Worm (Caenorhabditis elegans): ENCODE measurements around the gene R03G8.6.

R03G8.6 gene

ce11 chrX:13143236-13143635 is 42.9 kb upstream of the R03G8.6 start:
- TF ChIP-seq unc-62 (GFP tag; optimal IDR thresholded peaks at IDR 0.05) (no peak), nhr-129 (tag; optimal IDR thresholded peaks at IDR 0.05) (peak; percentile 13)

DNA sequence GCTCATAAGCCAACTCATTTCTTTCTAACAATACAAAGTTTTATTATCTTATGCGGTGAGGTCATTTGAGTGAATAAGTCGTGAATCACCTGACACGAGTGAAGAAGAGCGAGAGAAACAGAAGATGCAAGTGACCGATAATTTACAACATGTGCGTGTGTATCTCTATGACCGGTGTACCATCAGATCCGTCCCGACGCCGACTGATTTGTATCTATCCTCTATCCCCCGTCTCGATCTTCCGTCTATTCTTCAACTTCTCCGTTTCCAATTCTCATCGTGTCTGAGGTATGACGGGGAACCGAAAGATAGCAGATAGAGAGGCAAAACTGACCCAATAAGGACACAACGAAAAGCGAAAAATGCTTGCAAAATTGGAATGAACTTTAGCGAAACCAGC is 41.1 kb upstream of the R03G8.6 start, which contains the start of gene F09A5.3:
F09A5.3 (plus strand) TSS at position 162 of the 400 bp plus-strand sequence.
- TF ChIP-seq sma-3 (GFP tag; optimal IDR thresholded peaks at IDR 0.05) (peak; percentile 35), ztf-4 (tag; optimal IDR thresholded peaks at IDR 0.05) (peak; percentile 20), unc-39 (tag; optimal IDR thresholded peaks at IDR 0.05) (no peak), ztf-11 (tag; optimal IDR thresholded peaks at IDR 0.05) (no peak), elt-3 (tag; optimal IDR thresholded peaks at IDR 0.05) (no peak), gmeb-1 (tag; optimal IDR thresholded peaks at IDR 0.05) (peak; percentile 31), egl-27 (tag; optimal IDR thresholded peaks at IDR 0.05) (peak; percentile 43), nhr-21 (tag; optimal IDR thresholded peaks at IDR 0.05) (peak; percentile 84), fos-1 (tag; optimal IDR thresholded peaks at IDR 0.05) (peak; percentile 61), sem-4 (tag; optimal IDR thresholded peaks at IDR 0.05) (peak; percentile 62), nhr-129 (tag; optimal IDR thresholded peaks at IDR 0.05) (peak; percentile 70), nhr-25 (tag; optimal IDR thresholded peaks at IDR 0.05) (peak; percentile 84), ceh-16 (tag; optimal IDR thresholded peaks at IDR 0.05) (peak; percentile 89), nhr-6 (tag; optimal IDR thresholded peaks at IDR 0.05) (peak; percentile 39), mbf-1 (tag; optimal IDR thresholded peaks at IDR 0.05) (no peak), C34F6.9 (tag; optimal IDR thresholded peaks at IDR 0.05) (peak; percentile 41), blmp-1 (tag; optimal IDR thresholded peaks at IDR 0.05; ENCODE audit: insufficient read depth) (peak; percentile 58), sma-9 (GFP tag; optimal IDR thresholded peaks at IDR 0.05) (peak; percentile 73), sma-9 (tag; optimal IDR thresholded peaks at IDR 0.05) (no peak), F13H6.1 (tag; optimal IDR thresholded peaks at IDR 0.05) (no peak), elt-1 (tag; optimal IDR thresholded peaks at IDR 0.05) (peak; percentile 92)

DNA sequence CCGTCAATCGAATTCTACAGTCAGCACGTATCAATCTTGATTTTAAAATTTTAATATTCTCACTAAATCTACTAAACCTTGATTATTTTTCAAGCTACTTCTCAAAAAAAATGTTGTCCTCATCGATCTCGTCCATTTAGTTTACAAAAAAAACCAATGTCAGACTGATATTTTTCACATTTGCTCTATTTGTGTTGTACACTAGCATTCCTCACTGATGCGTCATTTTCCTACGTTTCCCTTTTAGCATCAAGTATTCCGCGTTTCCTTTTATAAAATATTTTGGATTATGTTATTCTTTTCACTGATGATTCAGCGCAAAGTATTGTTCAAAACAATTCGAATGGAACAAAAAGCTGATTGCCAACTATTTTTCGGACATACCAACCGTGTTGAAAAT is 39.2 kb upstream of the R03G8.6 start, which contains the start of gene ttr-34:
ttr-34 (plus strand) TSS at position 301 of the 400 bp plus-strand sequence.
- TF ChIP-seq nhr-129 (tag; optimal IDR thresholded peaks at IDR 0.05) (no peak), sma-3 (GFP tag; optimal IDR thresholded peaks at IDR 0.05) (no peak), C34F6.9 (tag; optimal IDR thresholded peaks at IDR 0.05) (no peak), nhr-12 (tag; optimal IDR thresholded peaks at IDR 0.05) (no peak), mab-5 (tag; optimal IDR thresholded peaks at IDR 0.05) (no peak), nhr-10 (tag; optimal IDR thresholded peaks at IDR 0.05) (no peak), F13H6.1 (tag; optimal IDR thresholded peaks at IDR 0.05) (no peak), ztf-1 (GFP tag; conservative IDR thresholded peaks at IDR 0.05) (no peak), ztf-11 (tag; optimal IDR thresholded peaks at IDR 0.05) (no peak), nhr-23 (tag; optimal IDR thresholded peaks at IDR 0.05) (no peak), elt-3 (tag; optimal IDR thresholded peaks at IDR 0.05) (no peak), lsy-2 (tag; optimal IDR thresholded peaks at IDR 0.05) (no peak), aly-2 (tag; optimal IDR thresholded peaks at IDR 0.05) (no peak)

DNA sequence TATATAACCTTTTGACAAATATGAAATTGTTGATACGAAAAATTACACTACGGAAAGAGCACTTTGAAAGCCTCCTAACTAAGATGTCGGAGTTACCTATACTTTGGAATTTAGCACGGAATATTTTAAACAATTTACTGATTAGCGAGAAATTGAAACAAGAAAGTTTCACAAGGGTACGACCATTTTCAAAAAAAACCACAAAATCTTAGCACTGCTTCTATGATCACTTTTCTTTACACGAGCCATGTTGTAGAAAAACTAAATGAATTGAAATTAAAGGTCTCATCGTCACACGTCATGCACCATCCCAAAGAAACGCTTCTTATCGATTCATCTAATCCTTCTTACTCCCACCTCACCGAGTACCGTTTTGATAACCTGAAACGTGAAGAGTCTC is 34.5 kb upstream of the R03G8.6 start, which contains the start of gene F09A5.2:
F09A5.2 (plus strand) TSS at position 301 of the 400 bp plus-strand sequence.
- TF ChIP-seq nhr-6 (tag; optimal IDR thresholded peaks at IDR 0.05) (no peak), ztf-11 (tag; optimal IDR thresholded peaks at IDR 0.05) (no peak), dmd-4 (tag; optimal IDR thresholded peaks at IDR 0.05) (no peak), sem-4 (tag; optimal IDR thresholded peaks at IDR 0.05) (no peak), mdl-1 (tag; optimal IDR thresholded peaks at IDR 0.05) (no peak), elt-3 (tag; optimal IDR thresholded peaks at IDR 0.05) (no peak), peb-1 (tag; optimal IDR thresholded peaks at IDR 0.05) (no peak), nhr-237 (tag; optimal IDR thresholded peaks at IDR 0.05) (no peak)

DNA sequence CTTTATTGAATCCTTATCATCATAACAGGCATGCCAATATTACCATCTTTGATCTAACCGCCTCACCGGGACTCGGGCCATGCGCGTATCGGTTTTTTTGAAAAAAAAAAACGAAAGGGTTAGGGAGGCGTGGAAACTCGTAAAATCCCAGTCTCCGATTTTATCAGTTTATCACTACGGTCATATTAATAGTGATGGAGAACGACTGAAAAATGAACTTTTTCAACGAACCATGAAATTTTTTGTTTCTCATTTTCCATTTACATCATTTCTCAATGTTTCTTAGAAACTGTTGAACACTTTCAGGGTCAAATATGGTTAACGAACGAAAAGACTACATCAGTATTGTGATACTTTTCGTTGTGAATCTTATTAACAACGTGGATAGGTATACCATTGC is 29.6 kb upstream of the R03G8.6 start, which contains the start of gene spin-3:
spin-3 (plus strand) TSS at position 301 of the 400 bp plus-strand sequence.
- TF ChIP-seq nhr-12 (tag; optimal IDR thresholded peaks at IDR 0.05) (no peak), ceh-16 (tag; optimal IDR thresholded peaks at IDR 0.05) (no peak), lin-11 (tag; optimal IDR thresholded peaks at IDR 0.05) (no peak), alr-1 (tag; optimal IDR thresholded peaks at IDR 0.05) (no peak), elt-1 (tag; optimal IDR thresholded peaks at IDR 0.05) (no peak), egl-27 (tag; optimal IDR thresholded peaks at IDR 0.05) (no peak), ztf-11 (tag; optimal IDR thresholded peaks at IDR 0.05) (no peak), ceh-82 (tag; optimal IDR thresholded peaks at IDR 0.05) (no peak), gmeb-1 (tag; optimal IDR thresholded peaks at IDR 0.05) (no peak), nhr-10 (tag; optimal IDR thresholded peaks at IDR 0.05) (no peak), fos-1 (tag; optimal IDR thresholded peaks at IDR 0.05) (no peak), unc-62 (GFP tag; optimal IDR thresholded peaks at IDR 0.05) (no peak)

All from whole organism, L2 larva.